Worm (Caenorhabditis elegans) whole organism, early embryonic: ENCODE measurements around the gene F47B8.10.

ENCODE experiments used
- F13C5.2 ChIP-seq: sonication (generic microtip); optimal IDR thresholded peaks from 2 replicates; lab custom pipeline; 2017; ENCODE audit warnings: mild to moderate bottlenecking, missing genetic modification characterization, inconsistent platforms, missing compliant biosample characterization
- ama-1 ChIP-seq: fragments of 150-350 bp; optimal IDR thresholded peaks from 2 replicates; lab custom pipeline; 2014
- ceh-13 ChIP-seq: fragments of 200-800 bp; sonication (Bioruptor generic); optimal IDR thresholded peaks from 2 replicates; lab custom pipeline; 2018; ENCODE audit warnings: mild to moderate bottlenecking, missing genetic modification characterization, missing compliant biosample characterization
- ets-7 ChIP-seq: sonication (generic microtip); optimal IDR thresholded peaks from 2 replicates; lab custom pipeline; 2016; ENCODE audit warnings: missing genotype, missing genetic modification characterization, missing compliant biosample characterization
- hmbx-1 ChIP-seq: sonication (generic microtip); optimal IDR thresholded peaks from 2 replicates; lab custom pipeline; 2016; ENCODE audit warnings: mild to moderate bottlenecking, missing genetic modification characterization, missing compliant biosample characterization
- hnd-1 ChIP-seq: sonication (generic microtip); optimal IDR thresholded peaks from 2 replicates; lab custom pipeline; 2016; ENCODE audit warnings: missing genetic modification characterization, missing compliant biosample characterization
- sea-1 ChIP-seq: fragments of 200-800 bp; sonication (Bioruptor generic); conservative IDR thresholded peaks from 2 replicates; pipeline ENCODE4 v1.3.6; 2022; ENCODE audit warnings: missing genetic modification characterization, missing compliant biosample characterization
- tbx-11 ChIP-seq: fragments of 200-800 bp; sonication (Bioruptor generic); IDR thresholded peaks from 2 replicates; pipeline ENCODE4 v1.3.6; 2022; ENCODE audit warnings: missing genetic modification characterization, missing compliant biosample characterization
- tbx-37 ChIP-seq: fragments of 200-800 bp; sonication (Bioruptor generic); conservative IDR thresholded peaks from 2 replicates; pipeline ENCODE4 v1.3.6; 2022; ENCODE audit warnings: missing genetic modification reagents, missing genetic modification characterization, missing compliant biosample characterization

ce11 chrV:14391830-14392229 lies 50.1 kb downstream of the F47B8.10 start, which contains the start of gene C15H11.10:
- TF ChIP-seq tbx-11 (GFP tag; lab: Robert Waterston, UW) (no peak), F13C5.2 (tag; lab: Kevin White, UChicago) (no peak), ama-1 (lab: Kevin White, UChicago) (no peak), tbx-37 (no peak), sea-1 (GFP tag; lab: Robert Waterston, UW) (no peak), ets-7 (no peak), ceh-13 (GFP tag; lab: Kevin White, UChicago) (no peak), hmbx-1 (no peak), hnd-1 (tag; lab: Kevin White, UChicago) (no peak)
